Fruit fly (Drosophila melanogaster): Measurements from ENCODE around the gene Npc2e.

DNA sequence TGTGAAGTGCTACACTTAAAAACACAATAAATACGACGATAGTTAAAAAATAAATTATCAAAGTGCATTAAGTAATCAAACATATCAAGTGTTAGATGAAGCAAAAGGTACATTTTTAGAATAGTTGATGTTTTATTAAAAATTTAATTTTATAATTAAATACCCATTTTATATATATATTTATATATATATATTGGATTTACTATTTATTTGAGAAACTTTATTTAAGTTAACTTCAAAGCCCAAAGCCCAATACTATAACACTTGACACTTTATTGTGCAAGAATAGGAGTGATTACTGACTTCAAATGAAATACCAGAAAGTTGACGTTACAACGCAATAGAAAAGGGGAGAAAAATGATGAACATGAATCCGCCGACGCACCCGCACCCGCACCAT lies 17.7 kb downstream of the Npc2e start, which contains the start of gene nerfin-2:
- TF ChIP-seq Mio (GFP tag; optimal IDR thresholded peaks at IDR 0.05) (no peak), Hr78 (GFP tag; optimal IDR thresholded peaks at IDR 0.05) (no peak), CG9705 (GFP tag; optimal IDR thresholded peaks at IDR 0.05) (no peak), Rel (GFP tag; optimal IDR thresholded peaks at IDR 0.05) (no peak), Rel (tag; optimal IDR thresholded peaks at IDR 0.05) (no peak)
